Worm (Caenorhabditis elegans) whole organism, mixed stage, embryonic: Measurements from ENCODE around the gene F53C11.1.

Experiments
- bed-3 ChIP-seq: fragments of 200-800 bp; sonication (Bioruptor generic); optimal IDR thresholded peaks from 3 replicates; lab custom pipeline; 2018; ENCODE audit warnings: mild to moderate bottlenecking, missing genetic modification characterization, moderate library complexity, missing compliant biosample characterization
- ceh-39 ChIP-seq: fragments of 150-350 bp; optimal IDR thresholded peaks from 2 replicates; lab custom pipeline; 2014; ENCODE audit warnings: missing biosample characterization, missing genetic modification characterization
- ces-1 ChIP-seq: fragments of 150-350 bp; optimal IDR thresholded peaks from 2 replicates; lab custom pipeline; 2014; ENCODE audit warnings: missing biosample characterization, missing genetic modification reagents, missing genetic modification characterization
- elt-3 ChIP-seq: fragments of 150-350 bp; optimal IDR thresholded peaks from 2 replicates; lab custom pipeline; 2014; ENCODE audit warnings: missing biosample characterization, missing genetic modification characterization
- ham-2 ChIP-seq: fragments of 200-800 bp; sonication (Bioruptor generic); optimal IDR thresholded peaks from 2 replicates; lab custom pipeline; 2018; ENCODE audit warnings: mild to moderate bottlenecking, missing genetic modification characterization, missing compliant biosample characterization
- lsy-2 ChIP-seq: fragments of 150-350 bp; optimal IDR thresholded peaks from 2 replicates; lab custom pipeline; 2014; ENCODE audit warnings: missing biosample characterization, missing genetic modification characterization
- mep-1 ChIP-seq: fragments of 150-350 bp; optimal IDR thresholded peaks from 2 replicates; lab custom pipeline; 2017; ENCODE audit warnings: missing biosample characterization, missing genetic modification reagents, missing genetic modification characterization, inconsistent platforms
- nhr-12 ChIP-seq: fragments of 150-350 bp; optimal IDR thresholded peaks from 2 replicates; lab custom pipeline; 2014; ENCODE audit warnings: missing biosample characterization, missing genetic modification characterization
- nhr-76 ChIP-seq: sonication (generic microtip); optimal IDR thresholded peaks from 2 replicates; lab custom pipeline; 2017; ENCODE audit warnings: missing biosample characterization, missing genetic modification characterization
- pha-4 ChIP-seq: fragments of 150-350 bp; optimal IDR thresholded peaks from 2 replicates; lab custom pipeline; 2018; ENCODE audit warnings: missing biosample characterization, missing genetic modification reagents, missing genetic modification characterization
- snpc-4 ChIP-seq: fragments of 150-350 bp; optimal IDR thresholded peaks from 2 replicates; lab custom pipeline; 2014; ENCODE audit warnings: missing biosample characterization, missing genetic modification characterization
- unc-62 ChIP-seq: fragments of 150-350 bp; optimal IDR thresholded peaks from 2 replicates; lab custom pipeline; 2014; ENCODE audit warnings: missing biosample characterization, missing genetic modification reagents, missing genetic modification characterization

- TF ChIP-seq lsy-2 (tag; lab: Kevin White, UChicago), result no peak
- no peak for TF ChIP-seq elt-3 (tag; lab: Kevin White, UChicago)
- no peak for TF ChIP-seq pha-4
- no peak for TF ChIP-seq unc-62 (GFP tag; lab: Kevin White, UChicago)
- TF ChIP-seq ces-1, result no peak
- TF ChIP-seq nhr-76 (tag; lab: Kevin White, UChicago), result no peak
- no peak for TF ChIP-seq ham-2 (GFP tag; lab: Kevin White, UChicago)
- no peak for TF ChIP-seq mep-1
- TF ChIP-seq ceh-39 (tag; lab: Kevin White, UChicago), result no peak
- TF ChIP-seq bed-3 (GFP tag; lab: Kevin White, UChicago), result no peak
- TF ChIP-seq snpc-4 (tag; lab: Kevin White, UChicago), result no peak
- TF ChIP-seq nhr-12 (tag; lab: Kevin White, UChicago), result no peak
Measured at ce11 chrV:13803902-13804301, 28.3 kb downstream of the F53C11.1 start, which contains the start of gene swan-2.
